Fruit fly (Drosophila melanogaster) whole organism, embryonic: Measurements from ENCODE around the gene CG34056.
A peak's percentile ranks its signal among the peaks of the same experiment; 100 is the strongest.

Experiments used
- Aef1 ChIP-seq: fragments of 200-800 bp; sonication (Bioruptor generic); IDR thresholded peaks from 3 replicates; pipeline ENCODE4 v1.3.6; 2022; ENCODE audit warnings: missing biosample characterization, missing genetic modification characterization
- CG10654 ChIP-seq: fragments of 200-800 bp; sonication (Bioruptor generic); optimal IDR thresholded peaks from 2 replicates; lab custom pipeline; 2016; ENCODE audit warnings: missing biosample characterization, missing genetic modification characterization
- CG11093 ChIP-seq: fragments of 200-800 bp; sonication (Bioruptor generic); IDR thresholded peaks from 3 replicates; pipeline ENCODE4 v1.3.6; 2022; ENCODE audit warnings: missing biosample characterization, missing genetic modification characterization
- CG11456 ChIP-seq: fragments of 200-800 bp; sonication (Bioruptor generic); IDR thresholded peaks from 3 replicates; pipeline ENCODE4 v1.3.6; 2022; ENCODE audit warnings: missing biosample characterization, missing genetic modification characterization
- CG12769 ChIP-seq: fragments of 200-800 bp; sonication (Bioruptor generic); optimal IDR thresholded peaks from 2 replicates; lab custom pipeline; 2019; ENCODE audit warnings: missing biosample characterization, mild to moderate bottlenecking, missing genetic modification characterization, moderate library complexity
- CG13424 ChIP-seq: fragments of 200-800 bp; sonication (Bioruptor generic); optimal IDR thresholded peaks from 2 replicates; lab custom pipeline; 2019; ENCODE audit warnings: missing biosample characterization, mild to moderate bottlenecking, missing genetic modification characterization, moderate library complexity
- CG15073 ChIP-seq: fragments of 200-800 bp; sonication (Bioruptor generic); optimal IDR thresholded peaks from 2 replicates; lab custom pipeline; 2016; ENCODE audit warnings: missing biosample characterization, missing genetic modification characterization
- CG1603 ChIP-seq: fragments of 200-800 bp; sonication (Bioruptor generic); optimal IDR thresholded peaks from 2 replicates; lab custom pipeline; 2019; ENCODE audit warnings: missing biosample characterization, mild to moderate bottlenecking, missing genetic modification characterization, moderate library complexity
- CG17612 ChIP-seq: fragments of 200-800 bp; sonication (Bioruptor generic); IDR thresholded peaks from 2 replicates; pipeline ENCODE4 v1.3.6; 2022; ENCODE audit warnings: missing biosample characterization, missing genetic modification characterization
- CG17802 ChIP-seq: fragments of 200-800 bp; sonication (Bioruptor generic); optimal IDR thresholded peaks from 2 replicates; lab custom pipeline; 2018; ENCODE audit warnings: missing biosample characterization, mild to moderate bottlenecking, missing genetic modification characterization, moderate library complexity
- CG30020 ChIP-seq: fragments of 200-800 bp; optimal IDR thresholded peaks from 2 replicates; lab custom pipeline; 2019; ENCODE audit warnings: missing biosample characterization, mild to moderate bottlenecking, missing genetic modification characterization, moderate library complexity
- CG3281 ChIP-seq: fragments of 200-800 bp; sonication (Bioruptor generic); optimal IDR thresholded peaks from 3 replicates; lab custom pipeline; 2017; ENCODE audit warnings: missing biosample characterization, mild to moderate bottlenecking, missing genetic modification characterization
- CG4360 ChIP-seq: fragments of 200-800 bp; sonication (Bioruptor generic); IDR thresholded peaks from 2 replicates; pipeline ENCODE4 v1.3.6; 2022; ENCODE audit warnings: missing biosample characterization, missing genetic modification characterization
- CG6791 ChIP-seq: fragments of 200-800 bp; sonication (Bioruptor generic); IDR thresholded peaks from 3 replicates; pipeline ENCODE4 v1.3.6; 2022; ENCODE audit warnings: missing biosample characterization, missing genetic modification characterization; ENCODE audit not compliant: partially characterized antibody
- CG7786 ChIP-seq: fragments of 200-800 bp; sonication (Bioruptor generic); optimal IDR thresholded peaks from 2 replicates; lab custom pipeline; 2016; ENCODE audit warnings: missing biosample characterization, missing genetic modification characterization
- CG8290 ChIP-seq, 3 experiments: fragments of 200-800 bp; sonication (Bioruptor generic); optimal IDR thresholded peaks; 2 replicates each; lab custom pipeline; 2016 to 2019; ENCODE audit warnings: missing biosample characterization in 3 of 3, missing genetic modification characterization in 3 of 3, mild to moderate bottlenecking in 2 of 3, moderate library complexity in 1 of 3
- CG8359 ChIP-seq: fragments of 200-800 bp; sonication (Bioruptor generic); optimal IDR thresholded peaks from 2 replicates; lab custom pipeline; 2017; ENCODE audit warnings: missing biosample characterization, mild to moderate bottlenecking, missing genetic modification characterization, borderline replicate concordance
- CG8478 ChIP-seq: fragments of >200 bp; optimal IDR thresholded peaks from 2 replicates; lab custom pipeline; 2018
- CG9817 ChIP-seq: fragments of 200-800 bp; sonication (Bioruptor generic); optimal IDR thresholded peaks from 2 replicates; lab custom pipeline; 2018; ENCODE audit warnings: missing biosample characterization, mild to moderate bottlenecking, missing genetic modification characterization, moderate library complexity
- CkIIα-i1 ChIP-seq: fragments of 200-800 bp; sonication (Bioruptor generic); IDR thresholded peaks from 2 replicates; pipeline ENCODE4 v1.3.6; 2022; ENCODE audit warnings: missing biosample characterization, missing genetic modification characterization
- ERR ChIP-seq: fragments of 200-800 bp; sonication (Bioruptor generic); optimal IDR thresholded peaks from 2 replicates; lab custom pipeline; 2016; ENCODE audit warnings: missing biosample characterization, missing genetic modification characterization
- H15 ChIP-seq: fragments of 200-800 bp; sonication (Bioruptor generic); IDR thresholded peaks from 3 replicates; pipeline ENCODE4 v1.3.6; 2022; ENCODE audit warnings: missing biosample characterization, missing genetic modification characterization
- H2.0 ChIP-seq: fragments of 200-800 bp; sonication (Bioruptor generic); IDR thresholded peaks from 2 replicates; pipeline ENCODE4 v1.3.6; 2022; ENCODE audit warnings: missing biosample characterization, missing genetic modification characterization
- Hsf ChIP-seq: fragments of 200-800 bp; sonication (Bioruptor generic); optimal IDR thresholded peaks from 3 replicates; lab custom pipeline; 2016; ENCODE audit warnings: missing biosample characterization, missing genetic modification characterization
- MESR4 ChIP-seq: fragments of 200-800 bp; sonication (Bioruptor generic); optimal IDR thresholded peaks from 2 replicates; lab custom pipeline; 2018; ENCODE audit warnings: missing biosample characterization, mild to moderate bottlenecking, missing genetic modification characterization, moderate library complexity
- Mad ChIP-seq: fragments of 200-800 bp; sonication (Bioruptor generic); optimal IDR thresholded peaks from 2 replicates; lab custom pipeline; 2016; ENCODE audit warnings: missing biosample characterization, missing genetic modification characterization
- Ravus ChIP-seq: fragments of 200-800 bp; sonication (Bioruptor generic); IDR thresholded peaks from 2 replicates; pipeline ENCODE4 v1.3.6; 2022; ENCODE audit warnings: missing biosample characterization, missing genetic modification characterization
- Side ChIP-seq: fragments of 200-800 bp; sonication (Bioruptor generic); optimal IDR thresholded peaks from 2 replicates; lab custom pipeline; 2016; ENCODE audit warnings: missing biosample characterization, missing genetic modification characterization
- Sox102F ChIP-seq: fragments of 200-800 bp; sonication (Bioruptor generic); optimal IDR thresholded peaks from 2 replicates; lab custom pipeline; 2018; ENCODE audit warnings: missing biosample characterization, mild to moderate bottlenecking, missing genetic modification characterization, moderate library complexity
- Spps ChIP-seq: fragments of 200-800 bp; sonication (Bioruptor generic); optimal IDR thresholded peaks from 2 replicates; lab custom pipeline; 2018; ENCODE audit warnings: missing biosample characterization, mild to moderate bottlenecking, missing genetic modification characterization
- Tbp ChIP-seq: fragments of >200 bp; optimal IDR thresholded peaks from 2 replicates; lab custom pipeline; 2018; ENCODE audit warnings: missing biosample characterization, missing genetic modification characterization
- al ChIP-seq: fragments of 200-800 bp; sonication (Bioruptor generic); IDR thresholded peaks from 2 replicates; pipeline ENCODE4 v1.3.6; 2022; ENCODE audit warnings: missing biosample characterization, missing genetic modification characterization
- ap ChIP-seq: fragments of 200-800 bp; sonication (Bioruptor generic); IDR thresholded peaks from 2 replicates; pipeline ENCODE4 v1.3.6; 2022; ENCODE audit warnings: missing biosample characterization, missing genetic modification characterization
- chif ChIP-seq, 2 experiments: fragments of 200-800 bp; sonication (Bioruptor generic); optimal IDR thresholded peaks; 3 replicates each; lab custom pipeline; 2016; ENCODE audit warnings: missing biosample characterization in 2 of 2, missing genetic modification characterization in 2 of 2
- danr ChIP-seq: fragments of 200-800 bp; sonication (Bioruptor generic); IDR thresholded peaks from 2 replicates; pipeline ENCODE4 v1.3.6; 2022; ENCODE audit warnings: missing biosample characterization, missing genetic modification characterization
- en ChIP-seq: fragments of 200-800 bp; sonication (Bioruptor generic); optimal IDR thresholded peaks from 2 replicates; lab custom pipeline; 2016; ENCODE audit warnings: missing biosample characterization, missing genetic modification characterization
- esg ChIP-seq: fragments of 200-800 bp; sonication (Bioruptor generic); conservative IDR thresholded peaks from 2 replicates; pipeline ENCODE4 v1.3.6; 2022; ENCODE audit warnings: missing biosample characterization, missing genetic modification characterization
- grau ChIP-seq: fragments of 200-800 bp; optimal IDR thresholded peaks from 3 replicates; lab custom pipeline; 2019; ENCODE audit warnings: missing biosample characterization, mild to moderate bottlenecking, missing genetic modification characterization, moderate library complexity
- grn ChIP-seq: fragments of 200-800 bp; sonication (Bioruptor generic); optimal IDR thresholded peaks from 3 replicates; lab custom pipeline; 2017; ENCODE audit warnings: missing biosample characterization, missing genetic modification characterization
- hth ChIP-seq: fragments of >200 bp; optimal IDR thresholded peaks from 2 replicates; lab custom pipeline; 2017; ENCODE audit warnings: inconsistent platforms
- ind ChIP-seq: fragments of 200-800 bp; sonication (Bioruptor generic); optimal IDR thresholded peaks from 3 replicates; lab custom pipeline; 2016; ENCODE audit warnings: missing biosample characterization, missing genetic modification characterization
- nmo ChIP-seq: fragments of 200-800 bp; sonication (Bioruptor generic); optimal IDR thresholded peaks from 2 replicates; lab custom pipeline; 2018; ENCODE audit warnings: missing biosample characterization, mild to moderate bottlenecking, missing genetic modification characterization, moderate library complexity
- odd ChIP-seq: fragments of 200-800 bp; sonication (Bioruptor generic); optimal IDR thresholded peaks from 2 replicates; lab custom pipeline; 2017; ENCODE audit warnings: missing biosample characterization, mild to moderate bottlenecking, missing genetic modification characterization
- pan ChIP-seq, 4 experiments: fragments of >200 bp in 3 of 4; fragments of 200-800 bp in 1 of 4; sonication (Bioruptor generic) in 1 of 4; optimal IDR thresholded peaks in 3 of 4; IDR thresholded peaks in 1 of 4; 2 replicates each; pipeline versions ENCODE4 v1.3.6 to Lab custom; 2017 to 2022; ENCODE audit warnings: missing biosample characterization in 2 of 4, missing genetic modification characterization in 2 of 4, mixed read lengths in 1 of 4
- peb ChIP-seq: fragments of 200-800 bp; sonication (Bioruptor generic); IDR thresholded peaks from 2 replicates; pipeline ENCODE4 v1.3.6; 2022; ENCODE audit warnings: missing biosample characterization, missing genetic modification characterization
- run ChIP-seq: fragments of 200-800 bp; sonication (Bioruptor generic); optimal IDR thresholded peaks from 3 replicates; lab custom pipeline; 2018; ENCODE audit warnings: missing biosample characterization, mild to moderate bottlenecking, missing genetic modification characterization
- slou ChIP-seq: fragments of 200-800 bp; sonication (Bioruptor generic); optimal IDR thresholded peaks from 3 replicates; lab custom pipeline; 2016; ENCODE audit warnings: missing biosample characterization, missing genetic modification characterization
- tgo ChIP-seq: fragments of 200-800 bp; sonication (Bioruptor generic); IDR thresholded peaks from 3 replicates; pipeline ENCODE4 v1.3.6; 2022; ENCODE audit warnings: missing biosample characterization, missing genetic modification characterization
- tup ChIP-seq: fragments of 200-800 bp; sonication (Bioruptor generic); optimal IDR thresholded peaks from 2 replicates; lab custom pipeline; 2016; ENCODE audit warnings: missing biosample characterization, mild to moderate bottlenecking, missing genetic modification characterization, moderate library complexity
- vvl ChIP-seq: fragments of 200-800 bp; sonication (Bioruptor generic); IDR thresholded peaks from 2 replicates; pipeline ENCODE4 v1.3.6; 2022; ENCODE audit warnings: missing biosample characterization, missing genetic modification characterization
- yki ChIP-seq: fragments of >200 bp; optimal IDR thresholded peaks from 3 replicates; lab custom pipeline; 2018

The CG34056 gene

dm6 chr3L:908508-909162 is 12.9 kb downstream of the CG34056 start, which contains the start of gene nerfin-1 (continued):
- no peak for TF ChIP-seq peb (GFP tag; lab: Robert Waterston, UW)
- no peak for TF ChIP-seq CG11456 (GFP tag; lab: Robert Waterston, UW)
- no peak for TF ChIP-seq Aef1 (GFP tag; lab: Robert Waterston, UW)
- no peak for TF ChIP-seq CG8290 (GFP tag; optimal IDR thresholded peaks at IDR 0.05; lab: Kevin White, UChicago)
- TF ChIP-seq CG8290 (tag; optimal IDR thresholded peaks at IDR 0.05; lab: Kevin White, UChicago) = no peak
- TF ChIP-seq nmo = peak; percentile 57
- TF ChIP-seq yki = no peak
- no peak for TF ChIP-seq CG6791 (GFP tag; lab: Robert Waterston, UW)
- TF ChIP-seq Ravus (GFP tag; lab: Robert Waterston, UW) = no peak
- TF ChIP-seq CG12769 (tag; lab: Kevin White, UChicago) = no peak
- no peak for TF ChIP-seq CG15073 (GFP tag; lab: Kevin White, UChicago)
- no peak for TF ChIP-seq CG10654 (GFP tag; lab: Kevin White, UChicago)
- TF ChIP-seq CG17612 (GFP tag; lab: Robert Waterston, UW) = no peak
- TF ChIP-seq CG8478 (lab: Kevin White, UChicago) = no peak
- TF ChIP-seq en = no peak
- TF ChIP-seq H15 (GFP tag; lab: Robert Waterston, UW) = 0 out of 3 replicates have a peak, but pooled peaks have one; percentile 31
- TF ChIP-seq danr = no peak
- no peak for TF ChIP-seq al (GFP tag; lab: Robert Waterston, UW)
- no peak for TF ChIP-seq H2.0 (GFP tag; lab: Robert Waterston, UW)
- no peak for TF ChIP-seq odd
- TF ChIP-seq CG30020 = no peak
- TF ChIP-seq hth (lab: Kevin White, UChicago) = no peak
- peak; percentile 12 for TF ChIP-seq CG1603 (tag; lab: Kevin White, UChicago)
- peak; percentile 24 for TF ChIP-seq Hsf (GFP tag; lab: Kevin White, UChicago)
- no peak for TF ChIP-seq esg (GFP tag; lab: Robert Waterston, UW)
- no peak for TF ChIP-seq tup (GFP tag; lab: Kevin White, UChicago)
- TF ChIP-seq vvl (GFP tag; lab: Robert Waterston, UW) = no peak
- no peak for TF ChIP-seq pan (optimal IDR thresholded peaks at IDR 0.05; lab: Kevin White, UChicago)
- no peak for TF ChIP-seq pan (GFP tag; optimal IDR thresholded peaks at IDR 0.05 in 1 of 2, IDR thresholded peaks at IDR 0.05 in 1 of 2)
- no peak for TF ChIP-seq tgo (GFP tag; lab: Robert Waterston, UW)
- TF ChIP-seq ERR = no peak
- TF ChIP-seq CG9817 (tag; lab: Kevin White, UChicago) = no peak
- TF ChIP-seq CG4360 (GFP tag; lab: Robert Waterston, UW) = no peak
- TF ChIP-seq MESR4 (GFP tag; lab: Kevin White, UChicago) = no peak
- TF ChIP-seq chif (GFP tag; optimal IDR thresholded peaks at IDR 0.05; lab: Kevin White, UChicago) = peak in 1 of 2 experiments; percentile 51
- TF ChIP-seq Spps (tag; lab: Kevin White, UChicago) = no peak
- TF ChIP-seq CG11093 (GFP tag; lab: Robert Waterston, UW) = no peak
- TF ChIP-seq run (tag; lab: Kevin White, UChicago) = no peak
- TF ChIP-seq CG8359 (GFP tag; lab: Kevin White, UChicago) = no peak
- no peak for TF ChIP-seq grn
- no peak for TF ChIP-seq Mad (GFP tag; lab: Kevin White, UChicago)
- TF ChIP-seq CG17802 (tag; lab: Kevin White, UChicago) = no peak
- TF ChIP-seq Tbp (GFP tag; lab: Kevin White, UChicago) = no peak
- TF ChIP-seq grau = peak; percentile 5
- no peak for TF ChIP-seq CkIIα-i1
- TF ChIP-seq CG13424 (tag; lab: Kevin White, UChicago) = peak; percentile 12
- TF ChIP-seq slou (GFP tag; lab: Kevin White, UChicago) = no peak
- TF ChIP-seq Sox102F (GFP tag; lab: Kevin White, UChicago) = no peak
- no peak for TF ChIP-seq ap (GFP tag; lab: Robert Waterston, UW)
- TF ChIP-seq CG3281 = no peak
- no peak for TF ChIP-seq Side
- TF ChIP-seq ind = peak; percentile 20
- TF ChIP-seq CG7786 = peak; percentile 15
